Worm (Caenorhabditis elegans) whole organism, early embryonic: ENCODE measurements around the gene Y46G5A.8.

Source experiments
- hnd-1 ChIP-seq: sonication (generic microtip); optimal IDR thresholded peaks from 2 replicates; lab custom pipeline; 2016; ENCODE audit warnings: missing genetic modification characterization, missing compliant biosample characterization
- tra-4 ChIP-seq: sonication (generic microtip); optimal IDR thresholded peaks from 2 replicates; lab custom pipeline; 2017; ENCODE audit warnings: missing genetic modification characterization, missing compliant biosample characterization

- TF ChIP-seq hnd-1 (tag; lab: Kevin White, UChicago) (no peak), tra-4 (tag; lab: Kevin White, UChicago) (no peak)
Measured at ce11 chrII:12738284-12739201, 17.6 kb upstream of the Y46G5A.8 start, which contains the start of gene pisy-1.
